Worm (Caenorhabditis elegans): ENCODE results near the gene vit-3.

- TF ChIP-seq hlh-4 (tag; optimal IDR thresholded peaks at IDR 0.05) (no peak), skn-1 (tag; optimal IDR thresholded peaks at IDR 0.05) (no peak), fkh-10 (GFP tag; optimal IDR thresholded peaks at IDR 0.05) (no peak), unc-98 (GFP tag; IDR thresholded peaks at IDR 0.05) (no peak), nhr-11 (tag; optimal IDR thresholded peaks at IDR 0.05) (no peak), elt-2 (tag; optimal IDR thresholded peaks at IDR 0.05) (no peak), efl-3 (GFP tag; optimal IDR thresholded peaks at IDR 0.05) (no peak), C04F5.9 (tag; optimal IDR thresholded peaks at IDR 0.05) (no peak), dsc-1 (tag; optimal IDR thresholded peaks at IDR 0.05) (no peak), pax-3 (tag; optimal IDR thresholded peaks at IDR 0.05) (no peak), ces-1 (GFP tag; optimal IDR thresholded peaks at IDR 0.05) (no peak)
Measured at ce11 chrX:3547097-3547496, 25.3 kb downstream of the vit-3 start.

Data from whole organism, L1 larva.